Worm (Caenorhabditis elegans): ENCODE data around the gene arrd-18.

arrd-18 gene

DNA sequence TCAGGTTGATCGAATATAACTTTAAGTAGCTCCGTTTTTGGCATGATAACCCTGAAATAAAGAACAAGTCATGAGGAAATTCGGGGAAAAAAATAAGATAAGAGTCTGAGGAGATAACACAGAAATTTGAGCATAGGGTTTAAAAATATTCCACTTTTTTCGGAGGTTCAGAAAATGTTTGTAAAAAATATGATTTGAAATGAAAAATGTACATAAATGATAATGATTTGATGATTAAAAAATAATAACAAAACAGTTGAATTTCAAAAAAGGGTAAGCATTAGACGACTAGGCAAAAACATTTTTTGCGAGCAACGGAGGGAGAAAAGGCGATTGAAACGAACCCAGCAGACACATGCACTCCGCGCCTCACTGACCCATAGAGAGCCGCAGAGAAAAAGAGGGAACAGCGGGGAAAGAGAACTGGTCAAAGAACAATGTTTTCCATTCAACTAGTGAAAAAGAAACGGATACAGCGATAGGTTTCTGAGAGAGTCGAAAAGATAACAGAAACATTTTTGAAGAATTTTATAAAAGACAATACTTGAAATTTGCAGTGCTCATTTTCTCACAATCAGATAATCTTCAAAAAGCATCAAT, at the start of gene arrd-18:
Gene arrd-18 (minus strand): TSS at position 51 of the 600 bp plus-strand sequence.
- TF ChIP-seq ZK337.2 (GFP tag; IDR thresholded peaks at IDR 0.05) (no peak), lin-1 (GFP tag; IDR thresholded peaks at IDR 0.05) (no peak), ama-1 (optimal IDR thresholded peaks at IDR 0.05) (no peak), hmg-1.1 (GFP tag; IDR thresholded peaks at IDR 0.05) (peak; percentile 83), mdl-1 (tag; optimal IDR thresholded peaks at IDR 0.05) (peak in 1 of 2 experiments; percentile 51), ces-1 (GFP tag; optimal IDR thresholded peaks at IDR 0.05) (no peak), hlh-11 (tag; optimal IDR thresholded peaks at IDR 0.05) (peak; percentile 73), ztf-7 (tag; optimal IDR thresholded peaks at IDR 0.05) (no peak), zfp-2 (tag; optimal IDR thresholded peaks at IDR 0.05) (no peak), attf-4 (tag; optimal IDR thresholded peaks at IDR 0.05) (no peak), daf-8 (GFP tag; IDR thresholded peaks at IDR 0.05) (no peak), nhr-77 (tag; optimal IDR thresholded peaks at IDR 0.05) (peak; percentile 43), nhr-28 (tag; optimal IDR thresholded peaks at IDR 0.05) (peak; percentile 56), nhr-25 (tag; optimal IDR thresholded peaks at IDR 0.05; ENCODE audit: borderline replicate concordance, insufficient read depth) (no peak), nhr-48 (tag; optimal IDR thresholded peaks at IDR 0.05) (peak; percentile 70), ctbp-1 (GFP tag; IDR thresholded peaks at IDR 0.05) (peak; percentile 59), daf-12 (tag; optimal IDR thresholded peaks at IDR 0.05) (no peak), nhr-11 (tag; optimal IDR thresholded peaks at IDR 0.05) (peak; percentile 4), lin-29 (GFP tag; IDR thresholded peaks at IDR 0.05) (no peak), cey-2 (tag; optimal IDR thresholded peaks at IDR 0.05; ENCODE audit: borderline replicate concordance, insufficient read depth) (no peak), lir-3 (tag; optimal IDR thresholded peaks at IDR 0.05) (no peak), egl-43 (GFP tag; IDR thresholded peaks at IDR 0.05) (no peak), F44E2.7 (GFP tag; IDR thresholded peaks at IDR 0.05) (no peak), php-3 (GFP tag; IDR thresholded peaks at IDR 0.05) (peak; percentile 18; the same call in 1 of the 2 replicates), dmd-8 (GFP tag; IDR thresholded peaks at IDR 0.05) (no peak), mxl-3 (GFP tag; optimal IDR thresholded peaks at IDR 0.05) (peak; percentile 34), sdz-12 (GFP tag; optimal IDR thresholded peaks at IDR 0.05) (no peak), zag-1 (tag; optimal IDR thresholded peaks at IDR 0.05) (no peak), aha-1 (tag) (peak; percentile 78), F49E8.2 (tag; optimal IDR thresholded peaks at IDR 0.05; ENCODE audit: borderline replicate concordance) (no peak), Y105C5A.15 (GFP tag; IDR thresholded peaks at IDR 0.05) (no peak), tra-1 (GFP tag; IDR thresholded peaks at IDR 0.05) (0 out of 2 replicates have a peak, but pooled peaks have one; percentile 10), unc-62 (GFP tag; optimal IDR thresholded peaks at IDR 0.05 in 1 of 2) (peak in 1 of 2 experiments; percentile 56), unc-62 (tag; optimal IDR thresholded peaks at IDR 0.05) (no peak), nhr-111 (GFP tag; optimal IDR thresholded peaks at IDR 0.05) (no peak), lsy-2 (tag; optimal IDR thresholded peaks at IDR 0.05) (no peak)

DNA sequence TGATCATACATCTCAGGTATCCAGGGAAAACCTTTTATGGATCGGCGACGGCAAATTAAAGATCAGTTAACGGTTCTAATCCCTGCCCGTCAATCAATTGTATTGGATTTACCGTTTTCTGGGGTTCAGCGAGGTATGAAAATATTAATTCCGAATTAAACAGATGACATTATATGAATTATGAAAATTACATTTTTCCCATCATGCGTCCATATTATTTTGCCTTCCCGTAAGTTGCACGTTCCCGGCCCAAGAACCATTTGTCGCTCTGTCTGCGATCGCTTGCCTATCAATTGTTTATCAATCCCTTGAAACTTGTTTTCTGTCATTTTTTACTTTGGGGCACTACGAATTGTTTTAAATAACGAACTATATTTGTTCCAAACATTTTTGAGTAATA, 49.7 kb upstream of the arrd-18 start:
- peak in 1 of 2 experiments; percentile 97 for TF ChIP-seq unc-62 (GFP tag; optimal IDR thresholded peaks at IDR 0.05 in 1 of 2)
- no peak for TF ChIP-seq unc-62 (tag; optimal IDR thresholded peaks at IDR 0.05)
- TF ChIP-seq daf-19 (GFP tag; conservative IDR thresholded peaks at IDR 0.05): no peak

DNA sequence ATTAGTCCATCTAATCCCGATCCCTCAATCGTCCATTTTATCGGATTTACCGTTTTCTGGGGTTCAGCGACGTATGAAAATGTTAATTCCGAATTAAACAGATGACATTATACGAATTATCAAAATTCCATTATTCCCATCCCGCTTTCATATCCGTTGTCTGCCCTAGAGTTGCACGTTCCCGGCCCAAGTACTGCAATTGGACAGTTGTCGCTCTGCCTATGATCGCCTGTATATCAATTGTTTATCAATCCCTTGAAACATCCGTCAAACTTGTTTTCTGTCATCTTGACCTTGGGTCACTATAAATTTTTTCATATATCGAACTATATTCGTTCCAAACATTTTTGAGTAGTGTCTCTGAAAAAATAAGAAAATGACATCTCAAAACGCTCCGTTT, 46.4 kb upstream of the arrd-18 start, which contains the start of gene C04E12.5:
Gene C04E12.5 (plus strand): TSS at position 301 of the 400 bp plus-strand sequence.
- TF ChIP-seq Y75B8A.6 (GFP tag; IDR thresholded peaks at IDR 0.05): no peak
- peak in 1 of 2 experiments; percentile 78 for TF ChIP-seq unc-62 (GFP tag; optimal IDR thresholded peaks at IDR 0.05 in 1 of 2)
- no peak for TF ChIP-seq unc-62 (tag; optimal IDR thresholded peaks at IDR 0.05)

Measured in whole organism, L4 larva.